Fruit fly (Drosophila melanogaster) whole organism, embryonic: ENCODE results near the gene Bet3.
A peak's percentile ranks its signal among the peaks of the same experiment; 100 is the strongest.

ENCODE experiments used
- Aef1 ChIP-seq: fragments of 200-800 bp; sonication (Bioruptor generic); IDR thresholded peaks from 3 replicates; pipeline ENCODE4 v1.3.6; 2022; ENCODE audit warnings: missing biosample characterization, missing genetic modification characterization
- Asciz ChIP-seq: fragments of 200-800 bp; sonication (Bioruptor generic); optimal IDR thresholded peaks from 2 replicates; lab custom pipeline; 2017; ENCODE audit warnings: missing biosample characterization, mild to moderate bottlenecking, missing genetic modification characterization, missing genetic modification reagents
- Atf6 ChIP-seq: fragments of 200-800 bp; sonication (Bioruptor generic); IDR thresholded peaks from 2 replicates; pipeline ENCODE4 v1.3.6; 2022; ENCODE audit warnings: missing biosample characterization, missing genetic modification characterization
- B-H1 ChIP-seq: fragments of 200-800 bp; sonication (Bioruptor generic); IDR thresholded peaks from 3 replicates; pipeline ENCODE4 v1.3.6; 2022; ENCODE audit warnings: missing biosample characterization, missing genetic modification characterization
- CG10959 ChIP-seq: fragments of 200-800 bp; sonication (Bioruptor generic); IDR thresholded peaks from 2 replicates; pipeline ENCODE4 v1.3.6; 2022; ENCODE audit warnings: missing biosample characterization, missing genetic modification characterization
- CG11247 ChIP-seq: fragments of 200-800 bp; sonication (Bioruptor generic); IDR thresholded peaks from 2 replicates; pipeline ENCODE4 v1.3.6; 2022; ENCODE audit warnings: missing biosample characterization, missing genetic modification characterization
- CG11456 ChIP-seq: fragments of 200-800 bp; sonication (Bioruptor generic); IDR thresholded peaks from 3 replicates; pipeline ENCODE4 v1.3.6; 2022; ENCODE audit warnings: missing biosample characterization, missing genetic modification characterization
- CG11696 ChIP-seq: fragments of 200-800 bp; sonication (Bioruptor generic); IDR thresholded peaks from 2 replicates; pipeline ENCODE4 v1.3.6; 2022; ENCODE audit warnings: missing biosample characterization, missing genetic modification characterization
- CG13123 ChIP-seq: fragments of 200-800 bp; sonication (Bioruptor generic); optimal IDR thresholded peaks from 2 replicates; lab custom pipeline; 2016; ENCODE audit warnings: missing biosample characterization, missing genetic modification characterization
- CG14860 ChIP-seq: fragments of 200-800 bp; sonication (Bioruptor generic); IDR thresholded peaks from 3 replicates; pipeline ENCODE4 v1.3.6; 2022; ENCODE audit warnings: missing biosample characterization, missing genetic modification characterization; ENCODE audit not compliant: partially characterized antibody
- CG15269 ChIP-seq: fragments of 200-800 bp; sonication (Bioruptor generic); optimal IDR thresholded peaks from 2 replicates; lab custom pipeline; 2018; ENCODE audit warnings: missing biosample characterization, mild to moderate bottlenecking, missing genetic modification characterization, moderate library complexity
- CG15514 ChIP-seq: fragments of 200-800 bp; sonication (Bioruptor generic); optimal IDR thresholded peaks from 3 replicates; lab custom pipeline; 2017; ENCODE audit warnings: missing biosample characterization, missing genetic modification characterization, mild to moderate bottlenecking, moderate library complexity, missing genetic modification reagents
- CG17912 ChIP-seq: fragments of 200-800 bp; sonication (Bioruptor generic); optimal IDR thresholded peaks from 2 replicates; lab custom pipeline; 2018; ENCODE audit warnings: missing biosample characterization, mild to moderate bottlenecking, missing genetic modification characterization
- CG3065 ChIP-seq: fragments of 200-800 bp; sonication (Bioruptor generic); optimal IDR thresholded peaks from 2 replicates; lab custom pipeline; 2016; ENCODE audit warnings: missing biosample characterization, missing genetic modification characterization
- CG31441 ChIP-seq: fragments of 200-800 bp; sonication (Bioruptor generic); IDR thresholded peaks from 2 replicates; pipeline ENCODE4 v1.3.6; 2022; ENCODE audit warnings: missing biosample characterization, missing genetic modification characterization
- CG4328 ChIP-seq: fragments of 200-800 bp; sonication (Bioruptor generic); optimal IDR thresholded peaks from 3 replicates; lab custom pipeline; 2017; ENCODE audit warnings: missing biosample characterization, missing genetic modification reagents, missing genetic modification characterization
- CG4424 ChIP-seq: fragments of 200-800 bp; sonication (Bioruptor generic); optimal IDR thresholded peaks from 3 replicates; lab custom pipeline; 2016; ENCODE audit warnings: missing biosample characterization, missing genetic modification characterization
- CG4617 ChIP-seq: fragments of 200-800 bp; sonication (Bioruptor generic); optimal IDR thresholded peaks from 3 replicates; lab custom pipeline; 2016; ENCODE audit warnings: missing biosample characterization, missing genetic modification characterization, borderline replicate concordance
- CG5953 ChIP-seq: fragments of 200-800 bp; sonication (Bioruptor generic); IDR thresholded peaks from 2 replicates; pipeline ENCODE4 v1.3.6; 2022; ENCODE audit warnings: missing biosample characterization, missing genetic modification characterization
- CG6175 ChIP-seq: fragments of 200-800 bp; sonication (Bioruptor generic); IDR thresholded peaks from 3 replicates; pipeline ENCODE4 v1.3.6; 2022; ENCODE audit warnings: missing biosample characterization, missing genetic modification characterization
- CoRest ChIP-seq: fragments of 200-800 bp; sonication (Bioruptor generic); optimal IDR thresholded peaks from 3 replicates; lab custom pipeline; 2018; ENCODE audit warnings: missing biosample characterization, mild to moderate bottlenecking, missing genetic modification characterization, moderate library complexity
- Dek ChIP-seq: fragments of 200-800 bp; sonication (Bioruptor generic); optimal IDR thresholded peaks from 3 replicates; lab custom pipeline; 2019; ENCODE audit warnings: missing biosample characterization, mild to moderate bottlenecking, missing genetic modification characterization, moderate library complexity
- Drgx ChIP-seq: fragments of 200-800 bp; sonication (Bioruptor generic); IDR thresholded peaks from 2 replicates; pipeline ENCODE4 v1.3.6; 2022; ENCODE audit warnings: missing biosample characterization, missing genetic modification characterization
- Fer1 ChIP-seq: fragments of 200-800 bp; sonication (Bioruptor generic); optimal IDR thresholded peaks from 2 replicates; lab custom pipeline; 2017; ENCODE audit warnings: missing biosample characterization, mild to moderate bottlenecking, missing genetic modification characterization
- HLHmδ ChIP-seq: fragments of 200-800 bp; sonication (Bioruptor generic); optimal IDR thresholded peaks from 2 replicates; lab custom pipeline; 2018; ENCODE audit warnings: missing biosample characterization, mild to moderate bottlenecking, missing genetic modification characterization, moderate library complexity
- Hr39 ChIP-seq: fragments of >200 bp; optimal IDR thresholded peaks from 2 replicates; lab custom pipeline; 2017
- Lhr ChIP-seq: fragments of 200-800 bp; sonication (Bioruptor generic); optimal IDR thresholded peaks from 3 replicates; lab custom pipeline; 2017; ENCODE audit warnings: mild to moderate bottlenecking, missing biosample characterization, missing genetic modification reagents, missing genetic modification characterization
- Nf-YB ChIP-seq: fragments of 200-800 bp; sonication (Bioruptor generic); optimal IDR thresholded peaks from 3 replicates; lab custom pipeline; 2019; ENCODE audit warnings: missing biosample characterization, mild to moderate bottlenecking, missing genetic modification characterization, moderate library complexity
- Sox102F ChIP-seq: fragments of 200-800 bp; sonication (Bioruptor generic); optimal IDR thresholded peaks from 2 replicates; lab custom pipeline; 2018; ENCODE audit warnings: missing biosample characterization, mild to moderate bottlenecking, missing genetic modification characterization, moderate library complexity
- al ChIP-seq: fragments of 200-800 bp; sonication (Bioruptor generic); IDR thresholded peaks from 2 replicates; pipeline ENCODE4 v1.3.6; 2022; ENCODE audit warnings: missing biosample characterization, missing genetic modification characterization
- ato ChIP-seq: fragments of 200-800 bp; sonication (Bioruptor generic); IDR thresholded peaks from 2 replicates; pipeline ENCODE4 v1.3.6; 2022; ENCODE audit warnings: missing biosample characterization, missing genetic modification characterization; ENCODE audit not compliant: partially characterized antibody
- bcd ChIP-seq: fragments of 200-800 bp; sonication (Bioruptor generic); optimal IDR thresholded peaks from 2 replicates; lab custom pipeline; 2017; ENCODE audit warnings: missing biosample characterization, mild to moderate bottlenecking, missing genetic modification characterization
- crc ChIP-seq: fragments of 200-800 bp; sonication (Bioruptor generic); optimal IDR thresholded peaks from 2 replicates; lab custom pipeline; 2016; ENCODE audit warnings: missing biosample characterization, missing genetic modification characterization
- dmrt99B ChIP-seq: fragments of 200-800 bp; sonication (Bioruptor generic); optimal IDR thresholded peaks from 2 replicates; lab custom pipeline; 2018; ENCODE audit warnings: missing biosample characterization, mild to moderate bottlenecking, missing genetic modification characterization, moderate library complexity
- fd96Cb ChIP-seq: fragments of 200-800 bp; sonication (Bioruptor generic); optimal IDR thresholded peaks from 2 replicates; lab custom pipeline; 2018; ENCODE audit warnings: missing biosample characterization, mild to moderate bottlenecking, missing genetic modification characterization, moderate library complexity
- gce ChIP-seq: fragments of 200-800 bp; sonication (Bioruptor generic); IDR thresholded peaks from 3 replicates; pipeline ENCODE4 v1.3.6; 2022; ENCODE audit warnings: missing biosample characterization, missing genetic modification characterization
- ind ChIP-seq: fragments of 200-800 bp; sonication (Bioruptor generic); optimal IDR thresholded peaks from 3 replicates; lab custom pipeline; 2016; ENCODE audit warnings: missing biosample characterization, missing genetic modification characterization
- inv ChIP-seq: fragments of 200-800 bp; sonication (Bioruptor generic); IDR thresholded peaks from 2 replicates; pipeline ENCODE4 v1.3.6; 2022; ENCODE audit warnings: missing biosample characterization, missing genetic modification characterization; ENCODE audit not compliant: partially characterized antibody
- lab ChIP-seq: fragments of 200-800 bp; sonication (Bioruptor generic); optimal IDR thresholded peaks from 3 replicates; lab custom pipeline; 2017; ENCODE audit warnings: missing biosample characterization, missing genetic modification characterization, mild to moderate bottlenecking, moderate library complexity, missing genetic modification reagents
- lmd ChIP-seq: fragments of 200-800 bp; sonication (Bioruptor generic); IDR thresholded peaks from 2 replicates; pipeline ENCODE4 v1.3.6; 2022; ENCODE audit warnings: missing biosample characterization, missing genetic modification characterization
- onecut ChIP-seq: fragments of 200-800 bp; sonication (Bioruptor generic); IDR thresholded peaks from 2 replicates; pipeline ENCODE4 v1.3.6; 2022; ENCODE audit warnings: missing biosample characterization, missing genetic modification characterization
- org-1 ChIP-seq: fragments of 200-800 bp; sonication (Bioruptor generic); optimal IDR thresholded peaks from 2 replicates; lab custom pipeline; 2017; ENCODE audit warnings: missing biosample characterization, missing genetic modification characterization
- sc ChIP-seq, 3 experiments: fragments of >200 bp in 2 of 3; fragments of 200-800 bp in 1 of 3; sonication (Bioruptor generic) in 1 of 3; optimal IDR thresholded peaks; 2 replicates in 2 of 3; 3 replicates in 1 of 3; lab custom pipeline; 2017; ENCODE audit warnings: mild to moderate bottlenecking in 1 of 3, missing biosample characterization in 1 of 3, missing genetic modification characterization in 1 of 3, missing genetic modification reagents in 1 of 3
- sens ChIP-seq: fragments of 200-800 bp; sonication (Bioruptor generic); peaks from one replicate; lab custom pipeline; 2016; ENCODE audit warnings: missing biosample characterization, missing genetic modification characterization
- sob ChIP-seq: fragments of 200-800 bp; sonication (Bioruptor generic); IDR thresholded peaks from 2 replicates; pipeline ENCODE4 v1.3.6; 2022; ENCODE audit warnings: missing biosample characterization, missing genetic modification characterization
- tio ChIP-seq: fragments of 200-800 bp; sonication (Bioruptor generic); optimal IDR thresholded peaks from 2 replicates; lab custom pipeline; 2017; ENCODE audit warnings: missing biosample characterization, missing genetic modification characterization, inconsistent platforms
- unc-4 ChIP-seq: fragments of 200-800 bp; sonication (Bioruptor generic); IDR thresholded peaks from 2 replicates; pipeline ENCODE4 v1.3.6; 2022; ENCODE audit warnings: missing biosample characterization, missing genetic modification characterization; ENCODE audit not compliant: partially characterized antibody
- unpg ChIP-seq: fragments of 200-800 bp; sonication (Bioruptor generic); optimal IDR thresholded peaks from 3 replicates; lab custom pipeline; 2018; ENCODE audit warnings: missing biosample characterization, mild to moderate bottlenecking, missing genetic modification characterization, moderate library complexity
- vvl ChIP-seq: fragments of 200-800 bp; sonication (Bioruptor generic); IDR thresholded peaks from 2 replicates; pipeline ENCODE4 v1.3.6; 2022; ENCODE audit warnings: missing biosample characterization, missing genetic modification characterization

Bet3 gene

DNA sequence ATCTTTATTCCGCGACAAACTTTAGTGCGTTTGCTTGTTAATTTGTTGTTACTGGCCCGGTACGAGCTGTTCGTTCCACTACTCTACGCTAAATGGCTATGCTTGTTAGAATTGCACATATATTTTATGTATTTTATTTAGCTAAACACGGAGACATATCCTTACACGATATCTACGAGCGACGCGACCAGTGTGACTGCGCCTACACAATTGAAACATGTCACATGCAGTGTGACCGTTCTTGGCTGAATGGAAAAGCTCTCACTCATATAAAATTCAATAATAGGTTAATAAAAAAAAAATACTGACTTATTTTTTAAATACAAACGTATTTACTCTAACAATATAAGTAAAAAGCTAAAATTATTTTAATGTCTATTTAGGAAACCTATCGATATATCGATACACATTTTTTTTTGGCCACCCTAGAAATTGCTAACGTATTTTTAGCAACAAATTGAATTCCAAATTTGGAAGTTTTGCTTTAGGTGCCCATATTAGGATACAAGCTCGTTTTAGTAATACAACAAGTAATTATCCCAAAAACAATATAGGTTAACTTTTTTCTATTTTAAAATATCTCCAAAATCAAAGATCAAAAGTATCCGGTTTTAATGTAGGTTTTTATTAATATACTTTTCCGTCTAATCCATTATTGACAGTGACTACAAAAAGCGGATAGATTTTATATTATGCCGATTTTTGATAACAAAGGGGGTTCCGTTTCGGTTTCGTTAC is 42.9 kb downstream of the Bet3 start, which contains the start of gene CG4080 (continued):
- TF ChIP-seq Hr39 = no peak
- TF ChIP-seq Dek (tag; lab: Kevin White, UChicago) = peak; percentile 17
- no peak for TF ChIP-seq CG13123 (GFP tag; lab: Kevin White, UChicago)
- TF ChIP-seq CG15514 = peak; percentile 67
- peak; percentile 55 for TF ChIP-seq CoRest (tag; lab: Kevin White, UChicago)
- peak; percentile 19 for TF ChIP-seq Fer1 (GFP tag; lab: Kevin White, UChicago)
- TF ChIP-seq CG14860 (GFP tag; lab: Robert Waterston, UW) = peak; percentile 59
- TF ChIP-seq lmd (GFP tag; lab: Robert Waterston, UW) = no peak
- no peak for TF ChIP-seq al
- 0 out of 2 replicates have a peak, but pooled peaks have one; percentile 41 for TF ChIP-seq CG5953 (GFP tag; lab: Robert Waterston, UW)
- TF ChIP-seq CG4424 (GFP tag; lab: Kevin White, UChicago) = peak; percentile 8
- no peak for TF ChIP-seq fd96Cb (tag; lab: Kevin White, UChicago)
- TF ChIP-seq org-1 (GFP tag; lab: Kevin White, UChicago) = no peak
- TF ChIP-seq Sox102F (GFP tag; lab: Kevin White, UChicago) = no peak
- TF ChIP-seq CG11696 = no peak
- peak; percentile 81 for TF ChIP-seq Lhr (GFP tag; lab: Kevin White, UChicago)
- no peak for TF ChIP-seq CG3065
- no peak for TF ChIP-seq sob (GFP tag; lab: Robert Waterston, UW)
- TF ChIP-seq Nf-YB (GFP tag; lab: Kevin White, UChicago) = peak; percentile 23
- TF ChIP-seq CG4617 (GFP tag; lab: Kevin White, UChicago) = peak; percentile 56
- TF ChIP-seq vvl = peak; percentile 72
- TF ChIP-seq Aef1 (GFP tag; lab: Robert Waterston, UW) = no peak
- no peak for TF ChIP-seq sc (optimal IDR thresholded peaks at IDR 0.05; lab: Kevin White, UChicago)
- TF ChIP-seq sc (GFP tag; optimal IDR thresholded peaks at IDR 0.05; lab: Kevin White, UChicago) = no peak
- TF ChIP-seq CG17912 = peak; percentile 34
- 0 out of 2 replicates have a peak, but pooled peaks have one; percentile 44 for TF ChIP-seq CG31441 (GFP tag; lab: Robert Waterston, UW)
- TF ChIP-seq CG4328 = no peak
- TF ChIP-seq unpg (GFP tag; lab: Kevin White, UChicago) = peak; percentile 37
- TF ChIP-seq ato = 0 out of 2 replicates have a peak, but pooled peaks have one; percentile 14
- TF ChIP-seq B-H1 (GFP tag; lab: Robert Waterston, UW) = no peak
- TF ChIP-seq Drgx (GFP tag; lab: Robert Waterston, UW) = no peak
- no peak for TF ChIP-seq ind (GFP tag; lab: Kevin White, UChicago)
- TF ChIP-seq CG15269 = no peak
- no peak for TF ChIP-seq HLHmδ (GFP tag; lab: Kevin White, UChicago)
- no peak for TF ChIP-seq crc (GFP tag; lab: Kevin White, UChicago)
- TF ChIP-seq Asciz (GFP tag; lab: Kevin White, UChicago) = no peak
- no peak for TF ChIP-seq tio (GFP tag; lab: Kevin White, UChicago)
- TF ChIP-seq CG6175 (GFP tag; lab: Robert Waterston, UW) = no peak
- TF ChIP-seq lab = peak; percentile 55
- no peak for TF ChIP-seq CG10959 (GFP tag; lab: Robert Waterston, UW)
- TF ChIP-seq unc-4 = peak; percentile 88
- TF ChIP-seq sens (GFP tag; lab: Kevin White, UChicago) = peak; percentile 88
- 0 out of 3 replicates have a peak, but pooled peaks have one; percentile 5 for TF ChIP-seq gce (GFP tag; lab: Robert Waterston, UW)
- TF ChIP-seq inv (GFP tag; lab: Robert Waterston, UW) = peak; percentile 73
- no peak for TF ChIP-seq Atf6
- no peak for TF ChIP-seq onecut (GFP tag; lab: Robert Waterston, UW)
- TF ChIP-seq bcd (GFP tag; lab: Kevin White, UChicago) = no peak
- no peak for TF ChIP-seq CG11456 (GFP tag; lab: Robert Waterston, UW)
- no peak for TF ChIP-seq CG11247
- TF ChIP-seq dmrt99B (tag; lab: Kevin White, UChicago) = no peak
